Worm (Caenorhabditis elegans) whole organism, mixed stage, embryonic: ENCODE measurements around the gene F54B11.7.

Source experiments
- M03D4.4 ChIP-seq: sonication (generic microtip); optimal IDR thresholded peaks from 2 replicates; lab custom pipeline; 2017; ENCODE audit warnings: mild to moderate bottlenecking, missing genetic modification characterization, missing compliant biosample characterization
- bed-3 ChIP-seq: fragments of 200-800 bp; sonication (Bioruptor generic); optimal IDR thresholded peaks from 3 replicates; lab custom pipeline; 2018; ENCODE audit warnings: mild to moderate bottlenecking, missing genetic modification characterization, moderate library complexity, missing compliant biosample characterization
- blmp-1 ChIP-seq: fragments of 150-350 bp; optimal IDR thresholded peaks from 2 replicates; lab custom pipeline; 2014; ENCODE audit warnings: missing biosample characterization, missing genetic modification characterization
- ceh-39 ChIP-seq: fragments of 150-350 bp; optimal IDR thresholded peaks from 2 replicates; lab custom pipeline; 2014; ENCODE audit warnings: missing biosample characterization, missing genetic modification characterization
- ceh-43 ChIP-seq: fragments of 200-800 bp; sonication (Bioruptor generic); optimal IDR thresholded peaks from 2 replicates; lab custom pipeline; 2018; ENCODE audit warnings: mild to moderate bottlenecking, missing genetic modification characterization, moderate library complexity, missing compliant biosample characterization
- ces-1 ChIP-seq: fragments of 150-350 bp; optimal IDR thresholded peaks from 2 replicates; lab custom pipeline; 2014; ENCODE audit warnings: missing biosample characterization, missing genetic modification reagents, missing genetic modification characterization
- cnd-1 ChIP-seq: fragments of 200-800 bp; sonication (Bioruptor generic); optimal IDR thresholded peaks from 2 replicates; lab custom pipeline; 2018; ENCODE audit warnings: mild to moderate bottlenecking, missing genetic modification characterization, missing compliant biosample characterization
- drap-1 ChIP-seq: fragments of 200-800 bp; sonication (Bioruptor generic); optimal IDR thresholded peaks from 3 replicates; lab custom pipeline; 2018; ENCODE audit warnings: mild to moderate bottlenecking, missing genetic modification characterization, missing compliant biosample characterization
- elt-1 ChIP-seq: sonication (generic microtip); optimal IDR thresholded peaks from 2 replicates; lab custom pipeline; 2017; ENCODE audit warnings: missing genetic modification characterization, mild to moderate bottlenecking, missing compliant biosample characterization, antibody characterized with exemption, moderate library complexity, borderline replicate concordance; ENCODE audit not compliant: insufficient read depth
- elt-3 ChIP-seq: fragments of 150-350 bp; optimal IDR thresholded peaks from 2 replicates; lab custom pipeline; 2014; ENCODE audit warnings: missing biosample characterization, missing genetic modification characterization
- flh-1 ChIP-seq: fragments of 200-800 bp; sonication (Bioruptor generic); optimal IDR thresholded peaks from 2 replicates; lab custom pipeline; 2018; ENCODE audit warnings: mild to moderate bottlenecking, missing genetic modification characterization, moderate library complexity, missing compliant biosample characterization
- hlh-1 ChIP-seq: fragments of 150-350 bp; optimal IDR thresholded peaks from 2 replicates; lab custom pipeline; 2014; ENCODE audit warnings: missing biosample characterization, missing genetic modification reagents, missing genetic modification characterization
- lin-13 ChIP-seq: fragments of 150-350 bp; optimal IDR thresholded peaks from 2 replicates; lab custom pipeline; 2014; ENCODE audit warnings: missing biosample characterization, missing genetic modification characterization
- lin-32 ChIP-seq: fragments of 200-800 bp; sonication (Bioruptor generic); optimal IDR thresholded peaks from 2 replicates; lab custom pipeline; 2018; ENCODE audit warnings: mild to moderate bottlenecking, missing genetic modification characterization, missing compliant biosample characterization
- lsy-2 ChIP-seq: fragments of 150-350 bp; optimal IDR thresholded peaks from 2 replicates; lab custom pipeline; 2014; ENCODE audit warnings: missing biosample characterization, missing genetic modification characterization
- mab-5 ChIP-seq: fragments of 150-350 bp; optimal IDR thresholded peaks from 2 replicates; lab custom pipeline; 2014; ENCODE audit warnings: missing biosample characterization, missing genetic modification characterization
- mep-1 ChIP-seq: fragments of 150-350 bp; optimal IDR thresholded peaks from 2 replicates; lab custom pipeline; 2017; ENCODE audit warnings: missing biosample characterization, missing genetic modification reagents, missing genetic modification characterization, inconsistent platforms
- mls-2 ChIP-seq: sonication (generic microtip); optimal IDR thresholded peaks from 2 replicates; lab custom pipeline; 2016; ENCODE audit warnings: mild to moderate bottlenecking, missing genetic modification characterization, moderate library complexity, missing compliant biosample characterization
- nhr-12 ChIP-seq: fragments of 150-350 bp; optimal IDR thresholded peaks from 2 replicates; lab custom pipeline; 2014; ENCODE audit warnings: missing biosample characterization, missing genetic modification characterization
- nhr-2 ChIP-seq: fragments of 150-350 bp; optimal IDR thresholded peaks from 2 replicates; lab custom pipeline; 2014; ENCODE audit warnings: missing biosample characterization, missing genetic modification characterization
- nhr-237 ChIP-seq: fragments of 150-350 bp; optimal IDR thresholded peaks from 2 replicates; lab custom pipeline; 2014; ENCODE audit warnings: missing biosample characterization, missing genetic modification characterization
- nhr-28 ChIP-seq: fragments of 150-350 bp; optimal IDR thresholded peaks from 2 replicates; lab custom pipeline; 2014; ENCODE audit warnings: missing biosample characterization, missing genetic modification characterization
- pha-4 ChIP-seq: fragments of 150-350 bp; optimal IDR thresholded peaks from 2 replicates; lab custom pipeline; 2018; ENCODE audit warnings: missing biosample characterization, missing genetic modification reagents, missing genetic modification characterization
- sem-2 ChIP-seq: fragments of 200-800 bp; sonication (Bioruptor generic); optimal IDR thresholded peaks from 2 replicates; lab custom pipeline; 2018; ENCODE audit warnings: mild to moderate bottlenecking, missing genetic modification characterization, missing compliant biosample characterization
- snpc-4 ChIP-seq: fragments of 150-350 bp; optimal IDR thresholded peaks from 2 replicates; lab custom pipeline; 2014; ENCODE audit warnings: missing biosample characterization, missing genetic modification characterization
- sptf-1 ChIP-seq: sonication (generic microtip); optimal IDR thresholded peaks from 2 replicates; lab custom pipeline; 2017; ENCODE audit warnings: mild to moderate bottlenecking, missing genetic modification characterization, moderate library complexity, missing compliant biosample characterization
- tbx-8 ChIP-seq: fragments of 200-800 bp; sonication (Bioruptor generic); optimal IDR thresholded peaks from 2 replicates; lab custom pipeline; 2018; ENCODE audit warnings: mild to moderate bottlenecking, missing genetic modification characterization, moderate library complexity, missing compliant biosample characterization
- unc-120 ChIP-seq: sonication (generic microtip); optimal IDR thresholded peaks from 2 replicates; lab custom pipeline; 2017; ENCODE audit warnings: missing genetic modification characterization, missing compliant biosample characterization; ENCODE audit not compliant: poor library complexity, severe bottlenecking
- unc-39 ChIP-seq: fragments of 150-350 bp; optimal IDR thresholded peaks from 2 replicates; lab custom pipeline; 2014; ENCODE audit warnings: missing biosample characterization, missing genetic modification characterization
- unc-62 ChIP-seq: fragments of 150-350 bp; optimal IDR thresholded peaks from 2 replicates; lab custom pipeline; 2014; ENCODE audit warnings: missing biosample characterization, missing genetic modification reagents, missing genetic modification characterization
- zip-8 ChIP-seq: fragments of 150-350 bp; optimal IDR thresholded peaks from 2 replicates; lab custom pipeline; 2014; ENCODE audit warnings: missing biosample characterization, missing genetic modification characterization
- ztf-11 ChIP-seq: fragments of 150-350 bp; optimal IDR thresholded peaks from 2 replicates; lab custom pipeline; 2014; ENCODE audit warnings: missing biosample characterization, missing genetic modification characterization

Gene F54B11.7

ce11 chrX:13566436-13566835, 33.8 kb upstream of the F54B11.7 start, which contains the start of gene R01E6.2:
TSS of gene R01E6.2 (minus strand) at chrX:13566536.
- no peak for TF ChIP-seq nhr-237 (tag; lab: Kevin White, UChicago)
- TF ChIP-seq unc-62 (GFP tag; lab: Kevin White, UChicago), result no peak
- no peak for TF ChIP-seq zip-8
- no peak for TF ChIP-seq unc-120 (tag; lab: Kevin White, UChicago)
- TF ChIP-seq ceh-43 (GFP tag; lab: Kevin White, UChicago), result no peak
- TF ChIP-seq sem-2 (GFP tag; lab: Kevin White, UChicago), result no peak
- no peak for TF ChIP-seq ceh-39 (tag; lab: Kevin White, UChicago)
- TF ChIP-seq drap-1 (GFP tag; lab: Kevin White, UChicago), result no peak
- no peak for TF ChIP-seq snpc-4
- TF ChIP-seq M03D4.4, result no peak
- no peak for TF ChIP-seq mab-5 (tag; lab: Kevin White, UChicago)
- TF ChIP-seq ztf-11, result no peak
- TF ChIP-seq bed-3 (GFP tag; lab: Kevin White, UChicago), result no peak
- no peak for TF ChIP-seq lsy-2 (tag; lab: Kevin White, UChicago)
- no peak for TF ChIP-seq lin-32 (GFP tag; lab: Kevin White, UChicago)
- no peak for TF ChIP-seq nhr-2 (tag; lab: Kevin White, UChicago)
- TF ChIP-seq pha-4 (tag; lab: Kevin White, UChicago), result no peak

- TF ChIP-seq mab-5 (tag; lab: Kevin White, UChicago) (no peak), tbx-8 (GFP tag; lab: Kevin White, UChicago) (no peak), drap-1 (GFP tag; lab: Kevin White, UChicago) (no peak), unc-120 (tag; lab: Kevin White, UChicago) (no peak), ztf-11 (no peak), unc-39 (tag; lab: Kevin White, UChicago) (no peak), ceh-39 (tag; lab: Kevin White, UChicago) (no peak), blmp-1 (tag; lab: Kevin White, UChicago) (no peak), unc-62 (GFP tag; lab: Kevin White, UChicago) (no peak), lin-13 (tag; lab: Kevin White, UChicago) (no peak), flh-1 (GFP tag; lab: Kevin White, UChicago) (no peak), nhr-237 (tag; lab: Kevin White, UChicago) (no peak), nhr-28 (tag; lab: Kevin White, UChicago) (no peak), sptf-1 (tag; lab: Kevin White, UChicago) (no peak), nhr-12 (tag; lab: Kevin White, UChicago) (no peak)
These were observed 30.4 kb upstream of the F54B11.7 start, which contains the start of gene R01E6.7 for ce11 chrX:13569854-13570253. TSS of gene R01E6.7 (minus strand) at chrX:13569954.

- TF ChIP-seq ces-1, result no peak
- TF ChIP-seq lin-13 (tag; lab: Kevin White, UChicago), result no peak
- TF ChIP-seq, all 35 proteins: peak for 0
These were observed 26.2 kb upstream of the F54B11.7 start for ce11 chrX:13574029-13574428.

ce11 chrX:13578483-13578882, 21.8 kb upstream of the F54B11.7 start, which contains the start of gene F54B11.11:
TSS of gene F54B11.11 (plus strand) at chrX:13578783.
- TF ChIP-seq bed-3 (GFP tag; lab: Kevin White, UChicago) (no peak), nhr-28 (tag; lab: Kevin White, UChicago) (no peak), lin-32 (GFP tag; lab: Kevin White, UChicago) (no peak), ces-1 (no peak), ceh-43 (GFP tag; lab: Kevin White, UChicago) (no peak), unc-62 (GFP tag; lab: Kevin White, UChicago) (no peak), lsy-2 (tag; lab: Kevin White, UChicago) (no peak), M03D4.4 (no peak), sptf-1 (tag; lab: Kevin White, UChicago) (no peak), cnd-1 (no peak)

ce11 chrX:13581820-13582219, 18.4 kb upstream of the F54B11.7 start, which contains the start of gene F54B11.10:
TSS of gene F54B11.10 (plus strand) at chrX:13582120.
- TF ChIP-seq mep-1 (tag; lab: Kevin White, UChicago), result no peak
- no peak for TF ChIP-seq flh-1 (GFP tag; lab: Kevin White, UChicago)
- TF ChIP-seq elt-3, result no peak
- TF ChIP-seq unc-39 (tag; lab: Kevin White, UChicago), result no peak
- TF ChIP-seq hlh-1 (tag; lab: Kevin White, UChicago), result no peak
- TF ChIP-seq sem-2 (GFP tag; lab: Kevin White, UChicago), result no peak
- no peak for TF ChIP-seq elt-1 (tag; lab: Kevin White, UChicago)
- TF ChIP-seq mls-2 (tag; lab: Kevin White, UChicago), result no peak
- TF ChIP-seq tbx-8 (GFP tag; lab: Kevin White, UChicago), result no peak
- TF ChIP-seq zip-8, result no peak
